Fruit fly (Drosophila melanogaster) S2 (cell line): ENCODE results near the gene CG3386.

Experiments used
- CG8478 ChIP-seq: fragments of >200 bp; optimal IDR thresholded peaks from 2 replicates; lab custom pipeline; 2018
- CTCF ChIP-seq, 2 experiments: fragments of >200 bp; optimal IDR thresholded peaks; 2 replicates each; lab custom pipeline; 2018

DNA sequence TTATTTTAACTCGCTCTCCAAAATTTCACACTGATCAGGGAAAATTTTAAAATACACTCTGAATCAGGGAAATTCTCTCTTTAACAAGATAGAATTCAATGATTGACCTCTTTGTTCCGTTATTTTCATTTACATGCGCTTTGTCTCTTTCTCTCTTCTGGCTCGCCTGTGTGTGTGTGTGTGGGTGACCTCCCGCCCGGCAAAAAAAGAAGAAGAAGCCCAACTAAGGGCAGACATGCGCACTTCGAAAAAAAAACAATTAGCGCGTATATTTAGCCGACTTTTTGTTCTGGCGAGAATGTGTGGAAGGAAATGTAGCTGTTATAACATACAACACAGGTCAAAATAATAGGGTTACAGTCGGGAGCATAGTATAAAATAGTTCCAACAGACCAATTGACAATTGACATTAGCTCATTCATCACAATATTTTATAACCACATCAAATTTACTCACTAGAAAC, at the start of gene CG3386:
- TF ChIP-seq CTCF (optimal IDR thresholded peaks at IDR 0.05; lab: Kevin White, UChicago) (no peak), CG8478 (lab: Kevin White, UChicago) (no peak)
